Worm (Caenorhabditis elegans) whole organism, late embryonic: Measurements from ENCODE around the gene K08E3.2.
A peak's percentile ranks its signal among the peaks of the same experiment; 100 is the strongest.

Experiments
- C08G9.2 ChIP-seq: sonication (generic microtip); optimal IDR thresholded peaks from 2 replicates; lab custom pipeline; 2016; ENCODE audit warnings: mild to moderate bottlenecking, missing genetic modification characterization, moderate library complexity, missing compliant biosample characterization
- F13H6.1 ChIP-seq: sonication (generic microtip); optimal IDR thresholded peaks from 2 replicates; lab custom pipeline; 2016; ENCODE audit warnings: missing genetic modification characterization, missing compliant biosample characterization
- T23F11.4 ChIP-seq: fragments of 200-800 bp; sonication (Bioruptor generic); optimal IDR thresholded peaks from 2 replicates; lab custom pipeline; 2018; ENCODE audit warnings: mild to moderate bottlenecking, missing genetic modification characterization, missing compliant biosample characterization
- ahr-1 ChIP-seq: sonication (generic microtip); optimal IDR thresholded peaks from 2 replicates; lab custom pipeline; 2016; ENCODE audit warnings: missing genetic modification characterization, missing compliant biosample characterization
- ama-1 ChIP-seq: fragments of 150-350 bp; optimal IDR thresholded peaks from 2 replicates; lab custom pipeline; 2014
- ceh-14 ChIP-seq: sonication (generic microtip); optimal IDR thresholded peaks from 2 replicates; lab custom pipeline; 2016; ENCODE audit warnings: missing genotype, missing genetic modification characterization, missing compliant biosample characterization
- ceh-18 ChIP-seq: sonication (generic microtip); optimal IDR thresholded peaks from 2 replicates; lab custom pipeline; 2016; ENCODE audit warnings: missing genetic modification characterization, missing compliant biosample characterization
- ceh-19 ChIP-seq: fragments of 200-800 bp; sonication (Bioruptor generic); optimal IDR thresholded peaks from 2 replicates; lab custom pipeline; 2018; ENCODE audit warnings: mild to moderate bottlenecking, missing genetic modification characterization, missing compliant biosample characterization
- ceh-22 ChIP-seq: sonication (generic microtip); optimal IDR thresholded peaks from 2 replicates; lab custom pipeline; 2017; ENCODE audit warnings: missing biosample characterization, missing genetic modification characterization
- ceh-31 ChIP-seq: sonication (generic microtip); optimal IDR thresholded peaks from 2 replicates; lab custom pipeline; 2016; ENCODE audit warnings: missing genetic modification characterization, missing compliant biosample characterization
- ceh-48 ChIP-seq: sonication (generic microtip); optimal IDR thresholded peaks from 2 replicates; lab custom pipeline; 2016; ENCODE audit warnings: missing genetic modification characterization, inconsistent platforms, missing compliant biosample characterization
- ceh-6 ChIP-seq: fragments of 200-800 bp; sonication (Bioruptor generic); optimal IDR thresholded peaks from 2 replicates; lab custom pipeline; 2018; ENCODE audit warnings: mild to moderate bottlenecking, missing genetic modification characterization, missing compliant biosample characterization
- ceh-9 ChIP-seq: sonication (generic microtip); optimal IDR thresholded peaks from 2 replicates; lab custom pipeline; 2016; ENCODE audit warnings: mild to moderate bottlenecking, missing genetic modification characterization, inconsistent platforms, missing compliant biosample characterization
- che-1 ChIP-seq: sonication (generic microtip); optimal IDR thresholded peaks from 2 replicates; lab custom pipeline; 2016; ENCODE audit warnings: mild to moderate bottlenecking, missing genetic modification characterization, missing compliant biosample characterization
- dmd-4 ChIP-seq: sonication (generic microtip); optimal IDR thresholded peaks from 2 replicates; lab custom pipeline; 2016; ENCODE audit warnings: borderline replicate concordance, missing genetic modification characterization, missing compliant biosample characterization
- dve-1 ChIP-seq: sonication (generic microtip); optimal IDR thresholded peaks from 2 replicates; lab custom pipeline; 2017; ENCODE audit warnings: antibody characterized with exemption, mild to moderate bottlenecking, missing genetic modification characterization, missing compliant biosample characterization
- elt-2 ChIP-seq: sonication (generic microtip); optimal IDR thresholded peaks from 2 replicates; lab custom pipeline; 2016; ENCODE audit warnings: missing genetic modification reagents, missing genetic modification characterization, missing compliant biosample characterization
- elt-4 ChIP-seq: sonication (generic microtip); optimal IDR thresholded peaks from 2 replicates; lab custom pipeline; 2016; ENCODE audit warnings: missing genetic modification characterization, missing compliant biosample characterization
- eyg-1 ChIP-seq: sonication (generic microtip); optimal IDR thresholded peaks from 2 replicates; lab custom pipeline; 2016; ENCODE audit warnings: missing genotype, missing genetic modification characterization, missing compliant biosample characterization
- fax-1 ChIP-seq: sonication (generic microtip); optimal IDR thresholded peaks from 2 replicates; lab custom pipeline; 2016; ENCODE audit warnings: missing genotype, missing genetic modification characterization, missing compliant biosample characterization
- fkh-6 ChIP-seq: sonication (generic microtip); optimal IDR thresholded peaks from 2 replicates; lab custom pipeline; 2016; ENCODE audit warnings: missing genetic modification characterization, missing compliant biosample characterization
- gmeb-2 ChIP-seq: sonication (generic microtip); optimal IDR thresholded peaks from 2 replicates; lab custom pipeline; 2016; ENCODE audit warnings: missing genetic modification characterization, inconsistent platforms, missing compliant biosample characterization
- hlh-13 ChIP-seq: fragments of 200-800 bp; sonication (Bioruptor generic); optimal IDR thresholded peaks from 2 replicates; lab custom pipeline; 2018; ENCODE audit warnings: mild to moderate bottlenecking, missing genetic modification characterization, missing compliant biosample characterization
- hlh-30 ChIP-seq: sonication (generic microtip); optimal IDR thresholded peaks from 2 replicates; lab custom pipeline; 2017; ENCODE audit warnings: antibody characterized with exemption, missing genetic modification characterization, missing compliant biosample characterization; ENCODE audit not compliant: insufficient read depth
- hlh-6 ChIP-seq: sonication (generic microtip); optimal IDR thresholded peaks from 2 replicates; lab custom pipeline; 2016; ENCODE audit warnings: missing genotype, missing genetic modification characterization, missing compliant biosample characterization
- hlh-8 ChIP-seq: sonication (generic microtip); optimal IDR thresholded peaks from 2 replicates; lab custom pipeline; 2016; ENCODE audit warnings: missing genotype, missing genetic modification characterization, missing compliant biosample characterization
- madf-2 ChIP-seq: sonication (generic microtip); optimal IDR thresholded peaks from 2 replicates; lab custom pipeline; 2017; ENCODE audit warnings: missing genetic modification characterization, missing compliant biosample characterization
- nfya-1 ChIP-seq: sonication (generic microtip); optimal IDR thresholded peaks from 2 replicates; lab custom pipeline; 2017; ENCODE audit warnings: missing genetic modification characterization, mild to moderate bottlenecking, missing compliant biosample characterization, antibody characterized with exemption, moderate library complexity
- nhr-11 ChIP-seq: fragments of 150-350 bp; optimal IDR thresholded peaks from 2 replicates; lab custom pipeline; 2014; ENCODE audit warnings: missing biosample characterization, missing genetic modification characterization
- nhr-232 ChIP-seq: sonication (generic microtip); optimal IDR thresholded peaks from 2 replicates; lab custom pipeline; 2016; ENCODE audit warnings: missing genetic modification characterization, missing compliant biosample characterization
- npax-4 ChIP-seq: sonication (generic microtip); optimal IDR thresholded peaks from 2 replicates; lab custom pipeline; 2016; ENCODE audit warnings: missing genetic modification characterization, missing compliant biosample characterization
- odd-2 ChIP-seq: sonication (generic microtip); optimal IDR thresholded peaks from 2 replicates; lab custom pipeline; 2017; ENCODE audit warnings: antibody characterized with exemption, mild to moderate bottlenecking, missing genetic modification characterization, missing compliant biosample characterization
- pha-4 ChIP-seq: fragments of 150-350 bp; optimal IDR thresholded peaks from 2 replicates; lab custom pipeline; 2018; ENCODE audit warnings: missing biosample characterization, missing genetic modification reagents, missing genetic modification characterization
- pros-1 ChIP-seq: fragments of 150-350 bp; optimal IDR thresholded peaks from 2 replicates; lab custom pipeline; 2014; ENCODE audit warnings: missing biosample characterization, missing genetic modification reagents, missing genetic modification characterization
- ref-2 ChIP-seq: sonication (generic microtip); optimal IDR thresholded peaks from 2 replicates; lab custom pipeline; 2016; ENCODE audit warnings: missing genetic modification characterization, missing compliant biosample characterization
- sdc-2 ChIP-seq: sonication (generic microtip); optimal IDR thresholded peaks from 2 replicates; lab custom pipeline; 2016; ENCODE audit warnings: missing genotype, missing genetic modification characterization, missing compliant biosample characterization
- syd-9 ChIP-seq: sonication (generic microtip); optimal IDR thresholded peaks from 2 replicates; lab custom pipeline; 2016; ENCODE audit warnings: mild to moderate bottlenecking, missing genetic modification characterization, moderate library complexity, missing compliant biosample characterization
- tbx-2 ChIP-seq: sonication (generic microtip); optimal IDR thresholded peaks from 2 replicates; lab custom pipeline; 2016; ENCODE audit warnings: missing genetic modification characterization, missing compliant biosample characterization
- unc-42 ChIP-seq: sonication (generic microtip); optimal IDR thresholded peaks from 2 replicates; lab custom pipeline; 2016; ENCODE audit warnings: missing genotype, missing genetic modification characterization, missing compliant biosample characterization
- unc-55 ChIP-seq: sonication (generic microtip); optimal IDR thresholded peaks from 2 replicates; lab custom pipeline; 2017; ENCODE audit warnings: missing biosample characterization, missing genetic modification reagents, missing genetic modification characterization
- unc-86 ChIP-seq: sonication (generic microtip); optimal IDR thresholded peaks from 2 replicates; lab custom pipeline; 2016; ENCODE audit warnings: missing genetic modification characterization, missing compliant biosample characterization
- ztf-16 ChIP-seq: sonication (generic microtip); optimal IDR thresholded peaks from 2 replicates; lab custom pipeline; 2017; ENCODE audit warnings: missing genetic modification characterization, missing compliant biosample characterization

Gene K08E3.2

DNA sequence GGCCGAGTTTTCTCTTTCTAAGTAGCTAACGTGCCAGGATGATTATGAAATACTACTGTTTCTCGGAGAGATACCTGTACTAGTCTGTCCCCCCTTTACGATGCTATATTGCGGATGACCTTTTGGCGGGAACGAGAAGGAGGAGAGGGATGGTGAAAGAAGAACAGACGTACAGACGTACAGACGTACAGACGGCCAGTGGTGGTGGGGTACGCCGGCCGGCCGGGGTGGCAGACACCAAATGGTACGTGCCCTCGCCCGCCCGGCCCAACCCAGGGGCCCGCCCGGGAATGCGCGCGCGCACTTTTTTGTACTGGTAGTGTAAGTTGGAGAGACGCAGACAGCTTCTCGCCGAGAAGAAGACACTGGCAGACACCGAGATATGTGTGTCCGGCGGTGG lies 27.4 kb downstream of the K08E3.2 start (continued):
- TF ChIP-seq hlh-30 (tag; lab: Kevin White, UChicago) (no peak), ceh-19 (no peak), dmd-4 (no peak), ceh-6 (GFP tag; lab: Kevin White, UChicago) (peak; percentile 7), che-1 (tag; lab: Kevin White, UChicago) (no peak), odd-2 (no peak), pha-4 (tag; lab: Kevin White, UChicago) (no peak), fkh-6 (tag; lab: Kevin White, UChicago) (peak; percentile 7), hlh-6 (tag; lab: Kevin White, UChicago) (no peak), ahr-1 (tag; lab: Kevin White, UChicago) (no peak), ceh-18 (tag; lab: Kevin White, UChicago) (no peak), T23F11.4 (GFP tag; lab: Kevin White, UChicago) (peak; percentile 50), nhr-232 (tag; lab: Kevin White, UChicago) (peak; percentile 1), fax-1 (no peak), syd-9 (no peak), ref-2 (tag; lab: Kevin White, UChicago) (peak; percentile 67), elt-4 (tag; lab: Kevin White, UChicago) (no peak), unc-55 (no peak), hlh-13 (GFP tag; lab: Kevin White, UChicago) (no peak)

DNA sequence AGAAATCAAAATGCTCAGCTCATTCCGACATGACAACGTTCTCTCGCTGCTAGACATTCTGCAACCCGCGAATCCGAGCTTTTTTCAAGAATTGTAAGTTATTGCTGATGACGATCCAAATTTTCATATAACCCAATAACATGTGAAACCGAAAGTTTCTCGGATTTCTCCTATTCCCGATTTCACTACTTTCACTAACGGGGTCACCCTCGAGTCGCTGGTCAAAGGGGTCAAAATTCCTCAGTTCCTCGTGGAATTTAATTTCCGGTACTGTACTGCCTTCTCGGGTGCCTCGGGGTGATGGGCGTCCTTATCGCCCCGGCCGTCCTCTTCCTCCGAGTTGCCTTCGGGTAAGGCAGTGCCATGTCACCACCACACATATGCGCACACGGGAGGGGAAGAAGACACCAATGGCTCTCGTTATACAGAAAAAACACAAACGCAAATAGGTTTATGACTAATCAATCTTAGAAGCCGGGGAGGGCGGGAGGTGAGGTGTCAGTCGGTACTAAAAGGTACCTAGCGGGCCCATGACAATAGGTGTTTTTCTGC lies 28.2 kb downstream of the K08E3.2 start:
- TF ChIP-seq unc-86 (tag; lab: Kevin White, UChicago) (no peak), ztf-16 (tag; lab: Kevin White, UChicago) (peak; percentile 29), tbx-2 (tag; lab: Kevin White, UChicago) (peak; percentile 6), ceh-6 (GFP tag; lab: Kevin White, UChicago) (peak; percentile 0), elt-4 (tag; lab: Kevin White, UChicago) (no peak), ref-2 (tag; lab: Kevin White, UChicago) (no peak), hlh-30 (tag; lab: Kevin White, UChicago) (no peak), sdc-2 (peak; percentile 23), unc-42 (tag; lab: Kevin White, UChicago) (peak; percentile 5)
- TF ChIP-seq, all 69 proteins: peak for 5

DNA sequence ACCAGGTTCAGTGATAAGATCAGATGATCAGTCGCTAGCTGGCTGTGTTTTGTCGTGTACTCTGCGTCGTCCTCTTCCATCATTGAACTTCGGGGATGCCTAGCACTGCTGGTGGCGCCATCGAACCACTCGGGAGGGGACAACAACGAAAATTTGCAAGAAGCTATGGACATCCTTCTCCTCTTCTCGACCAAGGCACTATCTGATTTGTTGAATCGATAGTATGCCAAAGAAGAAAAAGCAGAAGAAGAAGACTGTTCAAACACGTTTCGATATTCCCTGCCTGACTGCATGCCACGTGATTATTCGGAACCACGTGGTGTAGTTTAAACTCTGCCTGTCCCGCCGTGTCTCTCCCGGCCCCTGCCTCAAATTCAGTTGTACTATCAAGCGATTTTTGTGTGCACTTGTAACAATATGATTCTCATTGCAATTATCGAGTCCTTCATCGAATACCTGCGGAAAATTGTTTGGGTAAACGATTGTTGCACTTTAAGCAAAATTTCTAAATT lies 29.2 kb downstream of the K08E3.2 start:
- TF ChIP-seq unc-42 (tag; lab: Kevin White, UChicago) (no peak), pros-1 (tag; lab: Kevin White, UChicago) (no peak), tbx-2 (tag; lab: Kevin White, UChicago) (peak; percentile 22), ceh-9 (tag; lab: Kevin White, UChicago) (no peak), gmeb-2 (tag; lab: Kevin White, UChicago) (no peak), eyg-1 (tag; lab: Kevin White, UChicago) (no peak), ceh-18 (tag; lab: Kevin White, UChicago) (peak; percentile 26), F13H6.1 (tag; lab: Kevin White, UChicago) (no peak), hlh-30 (tag; lab: Kevin White, UChicago) (peak; percentile 56), C08G9.2 (no peak)

DNA sequence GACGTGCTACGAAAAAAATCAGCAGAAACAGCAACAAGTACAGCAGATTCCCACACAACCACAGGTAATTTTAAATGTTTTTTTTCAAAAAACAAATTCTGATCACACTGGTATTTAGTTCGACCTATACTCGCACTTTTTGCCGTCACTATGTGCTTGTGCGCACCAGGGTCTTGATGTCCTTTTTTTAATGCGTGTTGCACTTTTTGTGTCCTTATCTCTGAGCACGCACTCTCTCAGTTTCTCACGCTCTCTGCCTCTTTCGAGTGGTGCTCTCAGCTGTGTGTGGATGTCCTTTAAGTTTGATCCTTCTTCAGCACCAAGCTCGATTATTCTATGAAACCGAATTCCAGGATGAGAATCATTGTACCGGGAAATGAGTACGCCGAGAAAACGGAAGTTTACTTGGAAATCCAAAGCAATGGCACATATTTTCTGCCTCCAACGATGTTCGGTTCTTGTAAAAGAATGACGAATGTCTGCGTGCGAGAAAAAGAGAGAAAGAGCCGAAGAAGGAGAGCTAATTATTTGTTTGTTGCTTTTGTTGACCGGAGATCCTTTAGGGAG lies 30.0 kb downstream of the K08E3.2 start:
- TF ChIP-seq C08G9.2: no peak
- TF ChIP-seq ceh-22 (tag; lab: Kevin White, UChicago): peak; percentile 6
- no peak for TF ChIP-seq elt-2

DNA sequence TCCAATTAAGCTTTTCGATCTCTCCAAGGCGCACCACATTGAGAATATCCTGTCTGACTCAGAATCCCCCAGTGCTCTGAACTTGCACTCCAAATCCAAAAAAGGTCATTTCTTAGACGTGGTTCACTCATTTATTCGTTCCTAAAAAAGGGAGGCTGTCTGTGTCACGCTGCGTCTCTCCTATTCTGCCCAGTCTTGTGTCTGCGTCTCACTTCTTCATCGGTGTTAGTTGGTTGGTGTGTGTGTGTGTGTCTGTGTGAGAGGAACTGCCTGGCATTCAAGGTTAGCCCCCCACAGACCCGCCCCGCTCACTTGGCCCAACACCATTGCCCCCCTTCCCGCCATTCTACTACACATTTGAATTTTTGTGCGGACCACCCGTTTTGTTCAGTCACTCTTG lies 31.0 kb downstream of the K08E3.2 start:
- TF ChIP-seq unc-86 (tag; lab: Kevin White, UChicago): no peak
- TF ChIP-seq ceh-48: no peak
- TF ChIP-seq ceh-14 (tag; lab: Kevin White, UChicago): no peak
- TF ChIP-seq ztf-16 (tag; lab: Kevin White, UChicago): no peak
- TF ChIP-seq ahr-1 (tag; lab: Kevin White, UChicago): no peak
- TF ChIP-seq nhr-11 (tag; lab: Kevin White, UChicago): no peak
- TF ChIP-seq tbx-2 (tag; lab: Kevin White, UChicago): peak; percentile 33
- TF ChIP-seq hlh-8 (tag; lab: Kevin White, UChicago): no peak
- peak; percentile 14 for TF ChIP-seq ama-1 (lab: Kevin White, UChicago)
- TF ChIP-seq nfya-1 (tag; lab: Kevin White, UChicago): peak; percentile 73
- peak; percentile 34 for TF ChIP-seq unc-55
- TF ChIP-seq ceh-19: peak; percentile 58
- peak; percentile 33 for TF ChIP-seq ceh-31 (tag; lab: Kevin White, UChicago)
- peak; percentile 2 for TF ChIP-seq madf-2 (tag; lab: Kevin White, UChicago)
- peak; percentile 1 for TF ChIP-seq dve-1 (tag; lab: Kevin White, UChicago)
- TF ChIP-seq ref-2 (tag; lab: Kevin White, UChicago): no peak
- no peak for TF ChIP-seq npax-4
- peak; percentile 23 for TF ChIP-seq pros-1 (tag; lab: Kevin White, UChicago)
- TF ChIP-seq hlh-30 (tag; lab: Kevin White, UChicago): peak; percentile 54
- no peak for TF ChIP-seq ceh-6 (GFP tag; lab: Kevin White, UChicago)
